Fruit fly (Drosophila melanogaster) whole organism, prepupa: ENCODE measurements around the gene CG5181.

Experiments used
- CG11294 ChIP-seq: fragments of 200-800 bp; sonication (Bioruptor generic); IDR thresholded peaks from 2 replicates; pipeline ENCODE4 v1.3.6; 2022; ENCODE audit warnings: missing biosample characterization, missing genetic modification characterization
- OdsH ChIP-seq: fragments of 200-800 bp; sonication (Bioruptor generic); optimal IDR thresholded peaks from 3 replicates; lab custom pipeline; 2016; ENCODE audit warnings: missing biosample characterization, missing genetic modification characterization

dm6 chr2L:7426326-7427066, 16.9 kb upstream of the CG5181 start, which contains the start of gene muc:
- no peak for TF ChIP-seq CG11294 (GFP tag; lab: Robert Waterston, UW)
- no peak for TF ChIP-seq OdsH (GFP tag; lab: Kevin White, UChicago)
